Worm (Caenorhabditis elegans): ENCODE results near the gene dhcr-24.

DNA sequence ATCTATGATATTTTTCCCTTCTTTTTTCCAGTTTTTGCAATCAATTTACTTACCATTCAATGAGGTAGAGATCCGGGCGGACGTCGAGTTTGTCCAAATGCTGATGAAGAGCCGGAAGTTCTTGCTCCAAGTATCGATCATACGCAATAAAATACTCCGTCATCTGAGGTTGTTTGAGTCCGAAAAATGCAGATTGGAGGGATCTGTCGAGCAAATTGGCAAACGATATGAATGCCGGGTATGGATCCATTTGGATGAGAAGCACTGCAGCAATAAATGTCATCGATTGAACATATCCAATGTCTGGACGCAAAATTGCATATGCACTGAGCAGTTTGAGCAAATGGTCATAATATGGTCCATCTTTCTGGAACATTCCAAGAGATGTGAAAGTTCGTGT lies 36.8 kb downstream of the dhcr-24 start:
- TF ChIP-seq ztf-11 (tag; optimal IDR thresholded peaks at IDR 0.05) (no peak), ceh-8 (GFP tag; optimal IDR thresholded peaks at IDR 0.05) (no peak), zag-1 (tag; optimal IDR thresholded peaks at IDR 0.05) (no peak), nhr-28 (tag; optimal IDR thresholded peaks at IDR 0.05) (no peak), nhr-12 (tag; optimal IDR thresholded peaks at IDR 0.05) (no peak), egl-13 (tag; optimal IDR thresholded peaks at IDR 0.05) (no peak), lin-15B (tag; optimal IDR thresholded peaks at IDR 0.05) (no peak), blmp-1 (tag; optimal IDR thresholded peaks at IDR 0.05) (no peak), fos-1 (tag; optimal IDR thresholded peaks at IDR 0.05) (no peak), ces-1 (GFP tag; optimal IDR thresholded peaks at IDR 0.05) (no peak), elt-2 (tag; optimal IDR thresholded peaks at IDR 0.05) (no peak), tlp-1 (tag; optimal IDR thresholded peaks at IDR 0.05) (no peak), jun-1 (tag; optimal IDR thresholded peaks at IDR 0.05) (no peak)

All from whole organism, L1 larva.